Worm (Caenorhabditis elegans) whole organism, L4 larva: Measurements from ENCODE around the gene rad-54.L2.

Experiments
- D1046.2 ChIP-seq: fragments of 200-800 bp; sonication (Bioruptor generic); IDR thresholded peaks from 2 replicates; pipeline ENCODE4 v1.3.6; 2022; ENCODE audit warnings: missing genetic modification characterization, missing compliant biosample characterization
- F49E8.2 ChIP-seq: sonication (generic microtip); optimal IDR thresholded peaks from 2 replicates; lab custom pipeline; 2016; ENCODE audit warnings: missing compliant biosample characterization, mild to moderate bottlenecking, missing genetic modification characterization, borderline replicate concordance
- T26A8.4 ChIP-seq: fragments of 200-800 bp; sonication (Bioruptor generic); IDR thresholded peaks from 2 replicates; pipeline ENCODE4 v1.3.6; 2022; ENCODE audit warnings: missing genetic modification characterization, missing compliant biosample characterization
- Y105C5A.15 ChIP-seq: fragments of 200-800 bp; sonication (Bioruptor generic); IDR thresholded peaks from 2 replicates; pipeline ENCODE4 v1.3.6; 2022; ENCODE audit warnings: missing genetic modification characterization, missing compliant biosample characterization
- ZK337.2 ChIP-seq: fragments of 200-800 bp; sonication (Bioruptor generic); IDR thresholded peaks from 2 replicates; pipeline ENCODE4 v1.3.6; 2022; ENCODE audit warnings: missing genetic modification reagents, missing genetic modification characterization, missing compliant biosample characterization
- aha-1 ChIP-seq: fragments of 150-350 bp; peaks from one replicate; lab custom pipeline; 2014; ENCODE audit warnings: missing biosample characterization, missing genetic modification characterization
- arid-1 ChIP-seq: fragments of 200-800 bp; sonication (Bioruptor generic); conservative IDR thresholded peaks from 2 replicates; pipeline ENCODE4 v1.3.6; 2022; ENCODE audit warnings: missing genetic modification reagents, missing genetic modification characterization, missing compliant biosample characterization
- ceh-20 ChIP-seq: fragments of 200-800 bp; sonication (Bioruptor generic); IDR thresholded peaks from 2 replicates; pipeline ENCODE4 v1.3.6; 2022; ENCODE audit warnings: missing genetic modification reagents, missing genetic modification characterization, missing compliant biosample characterization
- ceh-44 ChIP-seq: fragments of 200-800 bp; sonication (Bioruptor generic); IDR thresholded peaks from 2 replicates; pipeline ENCODE4 v1.3.6; 2022; ENCODE audit warnings: missing genetic modification reagents, missing genetic modification characterization, missing compliant biosample characterization
- ces-1 ChIP-seq: fragments of 150-350 bp; sonication (generic microtip); optimal IDR thresholded peaks from 4 replicates; lab custom pipeline; 2014; ENCODE audit warnings: missing biosample characterization, missing genetic modification reagents, missing genetic modification characterization
- daf-12 ChIP-seq: fragments of 150-350 bp; optimal IDR thresholded peaks from 2 replicates; lab custom pipeline; 2014; ENCODE audit warnings: missing biosample characterization, missing genetic modification reagents, missing genetic modification characterization
- daf-16 ChIP-seq, 3 experiments: sonication (generic microtip); optimal IDR thresholded peaks; 2 replicates each; lab custom pipeline; 2016 to 2017; ENCODE audit warnings: missing genetic modification characterization in 3 of 3, missing genetic modification reagents in 3 of 3, mild to moderate bottlenecking in 2 of 3, missing compliant biosample characterization in 2 of 3, missing biosample characterization in 1 of 3, moderate library complexity in 1 of 3
- daf-19 ChIP-seq: fragments of 200-800 bp; sonication (Bioruptor generic); conservative IDR thresholded peaks from 2 replicates; pipeline ENCODE4 v1.3.6; 2022; ENCODE audit warnings: missing genetic modification characterization, missing compliant biosample characterization
- dmd-6 ChIP-seq: fragments of 200-800 bp; sonication (Bioruptor generic); IDR thresholded peaks from 2 replicates; pipeline ENCODE4 v1.3.6; 2022; ENCODE audit warnings: missing genetic modification reagents, missing genetic modification characterization, missing compliant biosample characterization
- dmd-9 ChIP-seq: fragments of 200-800 bp; sonication (Bioruptor generic); IDR thresholded peaks from 2 replicates; pipeline ENCODE4 v1.3.6; 2022; ENCODE audit warnings: missing genetic modification reagents, missing genetic modification characterization, missing compliant biosample characterization
- fkh-10 ChIP-seq: fragments of 150-350 bp; optimal IDR thresholded peaks from 2 replicates; lab custom pipeline; 2014; ENCODE audit warnings: missing biosample characterization, missing genetic modification reagents, missing genetic modification characterization
- gei-8 ChIP-seq: fragments of 200-800 bp; sonication (Bioruptor generic); optimal IDR thresholded peaks from 2 replicates; lab custom pipeline; 2018; ENCODE audit warnings: mild to moderate bottlenecking, missing genetic modification characterization, missing compliant biosample characterization
- hlh-11 ChIP-seq: fragments of 200-800 bp; sonication (Bioruptor generic); optimal IDR thresholded peaks from 2 replicates; lab custom pipeline; 2018; ENCODE audit warnings: mild to moderate bottlenecking, missing genetic modification characterization, missing compliant biosample characterization
- hlh-30 ChIP-seq: sonication (generic microtip); optimal IDR thresholded peaks from 2 replicates; lab custom pipeline; 2017; ENCODE audit warnings: antibody characterized with exemption, mild to moderate bottlenecking, missing genetic modification characterization, missing compliant biosample characterization; ENCODE audit not compliant: insufficient read depth
- lin-15B ChIP-seq: fragments of 150-350 bp; sonication (generic microtip); optimal IDR thresholded peaks from 3 replicates; lab custom pipeline; 2014; ENCODE audit warnings: missing biosample characterization, missing genetic modification characterization
- lin-39 ChIP-seq: fragments of 150-350 bp; optimal IDR thresholded peaks from 2 replicates; lab custom pipeline; 2014; ENCODE audit warnings: missing biosample characterization, missing genetic modification reagents, missing genetic modification characterization
- lsy-2 ChIP-seq, 2 experiments: fragments of 150-350 bp in 1 of 2; sonication (generic microtip) in 1 of 2; optimal IDR thresholded peaks; 2 replicates each; lab custom pipeline; 2014 to 2017; ENCODE audit warnings: missing biosample characterization in 2 of 2, missing genetic modification characterization in 2 of 2
- mdl-1 ChIP-seq, 2 experiments: fragments of 150-350 bp in 1 of 2; sonication (generic microtip) in 1 of 2; optimal IDR thresholded peaks; 2 replicates each; lab custom pipeline; 2014 to 2017; ENCODE audit warnings: missing biosample characterization in 2 of 2, missing genetic modification characterization in 2 of 2
- mep-1 ChIP-seq: fragments of 150-350 bp; sonication (generic microtip); optimal IDR thresholded peaks from 3 replicates; lab custom pipeline; 2014; ENCODE audit warnings: missing biosample characterization, missing genetic modification characterization
- mes-2 ChIP-seq: sonication (generic microtip); optimal IDR thresholded peaks from 2 replicates; lab custom pipeline; 2016; ENCODE audit warnings: missing genotype, mild to moderate bottlenecking, missing genetic modification characterization, missing compliant biosample characterization; ENCODE audit not compliant: poor library complexity, severe bottlenecking
- mxl-3 ChIP-seq: fragments of 200-800 bp; sonication (Bioruptor generic); optimal IDR thresholded peaks from 2 replicates; lab custom pipeline; 2018; ENCODE audit warnings: mild to moderate bottlenecking, missing genetic modification characterization, missing compliant biosample characterization
- nhr-111 ChIP-seq: fragments of 200-800 bp; sonication (Bioruptor generic); optimal IDR thresholded peaks from 2 replicates; lab custom pipeline; 2018; ENCODE audit warnings: mild to moderate bottlenecking, missing genetic modification characterization, missing compliant biosample characterization
- nhr-28 ChIP-seq: fragments of 150-350 bp; optimal IDR thresholded peaks from 2 replicates; lab custom pipeline; 2014; ENCODE audit warnings: missing biosample characterization, missing genetic modification characterization
- nhr-41 ChIP-seq: fragments of 200-800 bp; sonication (Bioruptor generic); IDR thresholded peaks from 2 replicates; pipeline ENCODE4 v1.3.6; 2022; ENCODE audit warnings: missing genetic modification reagents, missing genetic modification characterization, missing compliant biosample characterization
- nhr-77 ChIP-seq: fragments of 150-350 bp; optimal IDR thresholded peaks from 2 replicates; lab custom pipeline; 2014; ENCODE audit warnings: missing biosample characterization, missing genetic modification characterization
- pha-4 ChIP-seq, 2 experiments: fragments of 150-350 bp in 1 of 2; fragments of 200-800 bp in 1 of 2; sonication (Bioruptor generic) in 1 of 2; IDR thresholded peaks in 1 of 2; optimal IDR thresholded peaks in 1 of 2; 2 replicates each; pipeline versions ENCODE4 v1.3.6 to Lab custom; 2014 to 2022; ENCODE audit warnings: missing genetic modification characterization in 2 of 2, missing genetic modification reagents in 2 of 2, missing biosample characterization in 1 of 2, missing compliant biosample characterization in 1 of 2
- sdz-12 ChIP-seq: fragments of 200-800 bp; sonication (Bioruptor generic); optimal IDR thresholded peaks from 2 replicates; lab custom pipeline; 2018; ENCODE audit warnings: mild to moderate bottlenecking, missing genetic modification characterization, missing compliant biosample characterization
- spr-3 ChIP-seq: fragments of 200-800 bp; sonication (Bioruptor generic); optimal IDR thresholded peaks from 2 replicates; lab custom pipeline; 2018; ENCODE audit warnings: mild to moderate bottlenecking, missing genetic modification characterization, missing compliant biosample characterization
- unc-39 ChIP-seq: sonication (generic microtip); optimal IDR thresholded peaks from 2 replicates; lab custom pipeline; 2017; ENCODE audit warnings: missing biosample characterization, missing genetic modification characterization
- unc-62 ChIP-seq, 3 experiments: fragments of 150-350 bp in 1 of 3; sonication (generic microtip); optimal IDR thresholded peaks in 2 of 3; peaks in 1 of 3; 1 replicate in 1 of 3; 2 replicates in 2 of 3; lab custom pipeline; 2014 to 2017; ENCODE audit warnings: missing biosample characterization in 3 of 3, missing genetic modification characterization in 3 of 3, missing genetic modification reagents in 3 of 3, missing genotype in 1 of 3
- zfp-2 ChIP-seq: sonication (generic microtip); optimal IDR thresholded peaks from 2 replicates; lab custom pipeline; 2016; ENCODE audit warnings: mild to moderate bottlenecking, missing genetic modification characterization, missing compliant biosample characterization
- zfp-3 ChIP-seq: fragments of 200-800 bp; sonication (Bioruptor generic); conservative IDR thresholded peaks from 2 replicates; pipeline ENCODE4 v1.3.6; 2022; ENCODE audit warnings: missing genetic modification reagents, missing genetic modification characterization, missing compliant biosample characterization
- ztf-11 ChIP-seq: fragments of 150-350 bp; optimal IDR thresholded peaks from 2 replicates; lab custom pipeline; 2014; ENCODE audit warnings: missing biosample characterization, missing genetic modification characterization

The rad-54.L2 gene

ce11 chrIV:8943430-8943829 is 49.6 kb downstream of the rad-54.L2 start:
- TF ChIP-seq nhr-41 (GFP tag; lab: Robert Waterston, UW) (no peak), ces-1 (GFP tag; lab: Kevin White, UChicago) (peak; percentile 74)

DNA sequence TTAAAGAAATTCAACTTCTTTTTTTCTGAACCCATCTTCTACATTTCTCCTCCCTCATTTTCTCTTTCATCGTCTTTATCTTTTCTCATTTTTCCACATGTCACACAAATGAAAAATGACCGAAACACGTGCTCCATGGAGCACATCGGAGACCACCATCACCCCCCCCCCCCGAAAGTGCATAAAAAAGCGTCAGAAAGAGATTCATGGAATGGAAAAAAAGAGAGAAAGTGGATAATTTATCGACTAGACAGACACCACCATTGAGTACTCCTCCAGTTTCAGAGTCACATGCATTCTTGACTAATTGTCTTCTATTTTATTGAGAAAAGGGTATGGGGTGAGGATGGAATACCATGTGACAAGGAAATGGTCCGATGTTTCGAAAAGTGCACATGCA is 53.3 kb downstream of the rad-54.L2 start:
- TF ChIP-seq Y105C5A.15 (GFP tag; lab: Robert Waterston, UW), result no peak
- TF ChIP-seq lin-15B (tag; lab: Kevin White, UChicago), result no peak
- no peak for TF ChIP-seq spr-3
- peak in 1 of 2 experiments; percentile 45 for TF ChIP-seq lsy-2 (tag; optimal IDR thresholded peaks at IDR 0.05; lab: Kevin White, UChicago)
- 0 out of 2 replicates have a peak, but pooled peaks have one; percentile 11 for TF ChIP-seq ceh-20
- TF ChIP-seq unc-62 (GFP tag; optimal IDR thresholded peaks at IDR 0.05 in 1 of 2; lab: Kevin White, UChicago), result peak in 1 of 2 experiments; percentile 97
- no peak for TF ChIP-seq unc-62 (tag; optimal IDR thresholded peaks at IDR 0.05; lab: Kevin White, UChicago)
- TF ChIP-seq unc-39 (tag; lab: Kevin White, UChicago), result no peak
- no peak for TF ChIP-seq daf-16 (GFP tag; optimal IDR thresholded peaks at IDR 0.05; lab: Kevin White, UChicago)
- no peak for TF ChIP-seq daf-16 (tag; optimal IDR thresholded peaks at IDR 0.05; lab: Kevin White, UChicago)
- TF ChIP-seq gei-8 (GFP tag; lab: Kevin White, UChicago), result no peak
- TF ChIP-seq zfp-2 (tag; lab: Kevin White, UChicago), result no peak
- TF ChIP-seq zfp-3 (GFP tag; lab: Robert Waterston, UW), result no peak
- TF ChIP-seq pha-4 (GFP tag; IDR thresholded peaks at IDR 0.05; lab: Robert Waterston, UW), result no peak
- TF ChIP-seq pha-4 (tag; optimal IDR thresholded peaks at IDR 0.05; lab: Kevin White, UChicago), result no peak
- TF ChIP-seq daf-12 (tag; lab: Kevin White, UChicago), result no peak
- TF ChIP-seq mep-1, result peak; percentile 47
- TF ChIP-seq hlh-11 (tag; lab: Kevin White, UChicago), result peak; percentile 63
- no peak for TF ChIP-seq daf-19
- no peak for TF ChIP-seq ztf-11 (tag; lab: Kevin White, UChicago)
- TF ChIP-seq lin-39 (tag; lab: Kevin White, UChicago), result no peak
- TF ChIP-seq nhr-77 (tag; lab: Kevin White, UChicago), result no peak
- no peak for TF ChIP-seq mxl-3 (GFP tag; lab: Kevin White, UChicago)
- TF ChIP-seq sdz-12, result no peak
- TF ChIP-seq ZK337.2, result no peak
- TF ChIP-seq mes-2, result no peak
- no peak for TF ChIP-seq T26A8.4 (GFP tag; lab: Robert Waterston, UW)
- TF ChIP-seq aha-1 (tag; lab: Kevin White, UChicago), result peak; percentile 75
- TF ChIP-seq mdl-1 (tag; optimal IDR thresholded peaks at IDR 0.05; lab: Kevin White, UChicago), result peak in 1 of 2 experiments; percentile 72
- TF ChIP-seq hlh-30 (tag; lab: Kevin White, UChicago), result peak; percentile 88
- TF ChIP-seq dmd-9 (GFP tag; lab: Robert Waterston, UW), result no peak
- no peak for TF ChIP-seq arid-1 (GFP tag; lab: Robert Waterston, UW)
- TF ChIP-seq nhr-28, result no peak
- TF ChIP-seq dmd-6 (GFP tag; lab: Robert Waterston, UW), result no peak
- TF ChIP-seq F49E8.2 (tag; lab: Kevin White, UChicago), result no peak
- TF ChIP-seq fkh-10 (GFP tag; lab: Kevin White, UChicago), result no peak
- TF ChIP-seq ceh-44 (GFP tag; lab: Robert Waterston, UW), result no peak
- no peak for TF ChIP-seq nhr-111 (GFP tag; lab: Kevin White, UChicago)
- TF ChIP-seq D1046.2, result no peak
